Worm (Caenorhabditis elegans) whole organism, midembryonic: Measurements from ENCODE around the gene exl-1.

Experiments used
- cog-1 ChIP-seq: sonication (generic microtip); optimal IDR thresholded peaks from 2 replicates; lab custom pipeline; 2016; ENCODE audit warnings: missing genetic modification characterization, missing compliant biosample characterization
- med-1 ChIP-seq: sonication (generic microtip); optimal IDR thresholded peaks from 2 replicates; lab custom pipeline; 2017; ENCODE audit warnings: missing genetic modification characterization, mild to moderate bottlenecking, missing compliant biosample characterization, antibody characterized with exemption, missing genetic modification reagents; ENCODE audit not compliant: insufficient read depth
- ztf-23 ChIP-seq: fragments of 200-800 bp; sonication (Bioruptor generic); IDR thresholded peaks from 2 replicates; pipeline ENCODE4 v1.3.6; 2022; ENCODE audit warnings: missing genetic modification reagents, missing genetic modification characterization, missing compliant biosample characterization
- ztf-29 ChIP-seq: fragments of 200-800 bp; sonication (Bioruptor generic); IDR thresholded peaks from 2 replicates; pipeline ENCODE4 v1.3.6; 2022; ENCODE audit warnings: missing genetic modification reagents, missing genetic modification characterization, missing compliant biosample characterization

ce11 chrII:14455332-14455731 lies 42.1 kb upstream of the exl-1 start, which contains the start of gene dmsr-6:
- no peak for TF ChIP-seq ztf-29
- TF ChIP-seq ztf-23 = no peak
- no peak for TF ChIP-seq med-1 (GFP tag; lab: Kevin White, UChicago)
- TF ChIP-seq cog-1 (tag; lab: Kevin White, UChicago) = no peak
